Worm (Caenorhabditis elegans) whole organism, L2 larva: ENCODE data around the gene lgc-17.

Source experiments
- R02D3.7 ChIP-seq: fragments of 150-350 bp; optimal IDR thresholded peaks from 2 replicates; lab custom pipeline; 2014; ENCODE audit warnings: missing biosample characterization, missing genetic modification characterization
- ZK546.5 ChIP-seq: sonication (generic microtip); optimal IDR thresholded peaks from 2 replicates; lab custom pipeline; 2017; ENCODE audit warnings: missing biosample characterization, missing genetic modification characterization
- ama-1 ChIP-seq: fragments of 150-350 bp; optimal IDR thresholded peaks from 2 replicates; lab custom pipeline; 2018; ENCODE audit warnings: inconsistent platforms
- crh-2 ChIP-seq: sonication (generic microtip); optimal IDR thresholded peaks from 2 replicates; lab custom pipeline; 2017; ENCODE audit warnings: missing biosample characterization, missing genetic modification characterization
- dmd-4 ChIP-seq: sonication (generic microtip); optimal IDR thresholded peaks from 2 replicates; lab custom pipeline; 2017; ENCODE audit warnings: missing biosample characterization, missing genetic modification characterization
- elt-3 ChIP-seq: sonication (generic microtip); optimal IDR thresholded peaks from 2 replicates; lab custom pipeline; 2017; ENCODE audit warnings: missing biosample characterization, missing genetic modification characterization
- lin-13 ChIP-seq: fragments of 150-350 bp; optimal IDR thresholded peaks from 2 replicates; lab custom pipeline; 2014; ENCODE audit warnings: missing biosample characterization, missing genetic modification reagents, missing genetic modification characterization
- lin-39 ChIP-seq: fragments of 150-350 bp; optimal IDR thresholded peaks from 2 replicates; lab custom pipeline; 2014; ENCODE audit warnings: missing biosample characterization, missing genetic modification reagents, missing genetic modification characterization
- nhr-11 ChIP-seq: fragments of 150-350 bp; optimal IDR thresholded peaks from 2 replicates; lab custom pipeline; 2014; ENCODE audit warnings: missing biosample characterization, missing genetic modification characterization
- nhr-6 ChIP-seq: fragments of 150-350 bp; optimal IDR thresholded peaks from 2 replicates; lab custom pipeline; 2014; ENCODE audit warnings: missing biosample characterization, missing genetic modification characterization
- nhr-77 ChIP-seq: fragments of 150-350 bp; optimal IDR thresholded peaks from 2 replicates; lab custom pipeline; 2014; ENCODE audit warnings: missing biosample characterization, missing genetic modification characterization
- skn-1 ChIP-seq: sonication (generic microtip); optimal IDR thresholded peaks from 2 replicates; lab custom pipeline; 2017; ENCODE audit warnings: missing biosample characterization, missing genetic modification characterization
- snpc-4 ChIP-seq: fragments of 150-350 bp; optimal IDR thresholded peaks from 2 replicates; lab custom pipeline; 2014; ENCODE audit warnings: missing biosample characterization, missing genetic modification characterization

DNA sequence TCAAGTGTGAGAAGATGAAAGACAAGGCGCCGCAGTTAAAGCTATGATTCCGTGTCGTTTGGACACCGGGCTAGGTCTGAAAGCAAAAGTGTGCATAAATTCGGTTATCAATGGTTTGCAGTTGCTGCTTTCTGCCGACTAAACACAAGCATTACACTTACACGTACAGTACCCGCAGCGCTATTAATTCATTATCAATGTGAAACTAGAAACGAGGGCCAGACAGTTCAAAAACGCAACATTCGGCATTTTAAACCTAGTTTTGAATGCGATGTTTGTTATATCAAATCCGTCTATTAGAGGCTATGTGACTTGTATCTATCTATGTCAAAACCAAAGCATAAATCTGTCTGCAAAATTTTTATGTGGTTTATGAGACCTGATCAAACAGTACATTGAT is 52.6 kb downstream of the lgc-17 start:
- TF ChIP-seq ama-1 (lab: Kevin White, UChicago) (no peak), nhr-6 (no peak), dmd-4 (tag; lab: Kevin White, UChicago) (no peak), elt-3 (no peak), lin-39 (tag; lab: Kevin White, UChicago) (no peak), snpc-4 (tag; lab: Kevin White, UChicago) (no peak), nhr-77 (no peak), skn-1 (tag; lab: Kevin White, UChicago) (no peak), crh-2 (tag; lab: Kevin White, UChicago) (no peak), nhr-11 (tag; lab: Kevin White, UChicago) (no peak), ZK546.5 (tag; lab: Kevin White, UChicago) (no peak), R02D3.7 (tag; lab: Kevin White, UChicago) (no peak), lin-13 (GFP tag; lab: Kevin White, UChicago) (no peak)
